Fruit fly (Drosophila melanogaster) whole organism, embryonic: Measurements from ENCODE around the gene Bicra.

Source experiments
- BEAF-32 ChIP-seq: fragments of 200-800 bp; sonication (Bioruptor generic); optimal IDR thresholded peaks from 3 replicates; lab custom pipeline; 2017; ENCODE audit warnings: missing biosample characterization, missing genetic modification characterization, mild to moderate bottlenecking, moderate library complexity, missing genetic modification reagents
- CG10274 ChIP-seq: fragments of 200-800 bp; sonication (Bioruptor generic); optimal IDR thresholded peaks from 3 replicates; lab custom pipeline; 2017; ENCODE audit warnings: missing biosample characterization, mild to moderate bottlenecking, missing genetic modification characterization
- CG10366 ChIP-seq: fragments of 200-800 bp; sonication (Bioruptor generic); IDR thresholded peaks from 2 replicates; pipeline ENCODE4 v1.3.6; 2022; ENCODE audit warnings: missing biosample characterization, missing genetic modification characterization
- CG10543 ChIP-seq: fragments of 200-800 bp; sonication (Bioruptor generic); optimal IDR thresholded peaks from 3 replicates; lab custom pipeline; 2017; ENCODE audit warnings: missing biosample characterization, mild to moderate bottlenecking, missing genetic modification characterization, moderate library complexity
- CG10979 ChIP-seq: fragments of 200-800 bp; sonication (Bioruptor generic); optimal IDR thresholded peaks from 2 replicates; lab custom pipeline; 2018; ENCODE audit warnings: missing biosample characterization, mild to moderate bottlenecking, missing genetic modification characterization, moderate library complexity
- CG13775 ChIP-seq: fragments of 200-800 bp; sonication (Bioruptor generic); optimal IDR thresholded peaks from 3 replicates; lab custom pipeline; 2017; ENCODE audit warnings: missing biosample characterization, mild to moderate bottlenecking, missing genetic modification characterization
- CG14050 ChIP-seq: fragments of 200-800 bp; sonication (Bioruptor generic); IDR thresholded peaks from 3 replicates; pipeline ENCODE4 v1.3.6; 2022; ENCODE audit warnings: missing biosample characterization, missing genetic modification characterization
- CG15269 ChIP-seq: fragments of 200-800 bp; sonication (Bioruptor generic); optimal IDR thresholded peaks from 2 replicates; lab custom pipeline; 2018; ENCODE audit warnings: missing biosample characterization, mild to moderate bottlenecking, missing genetic modification characterization, moderate library complexity
- CG16815 ChIP-seq: fragments of 200-800 bp; sonication (Bioruptor generic); optimal IDR thresholded peaks from 3 replicates; lab custom pipeline; 2017; ENCODE audit warnings: missing biosample characterization, mild to moderate bottlenecking, missing genetic modification characterization
- CG17328 ChIP-seq: fragments of 200-800 bp; sonication (Bioruptor generic); IDR thresholded peaks from 2 replicates; pipeline ENCODE4 v1.3.6; 2022; ENCODE audit warnings: missing biosample characterization, missing genetic modification characterization
- CG17361 ChIP-seq: fragments of 200-800 bp; sonication (Bioruptor generic); IDR thresholded peaks from 3 replicates; pipeline ENCODE4 v1.3.6; 2022; ENCODE audit warnings: missing biosample characterization, missing genetic modification characterization
- CG2712 ChIP-seq: fragments of 200-800 bp; optimal IDR thresholded peaks from 3 replicates; lab custom pipeline; 2019; ENCODE audit warnings: missing biosample characterization, mild to moderate bottlenecking, missing genetic modification characterization, moderate library complexity
- CG34224 ChIP-seq: fragments of 200-800 bp; sonication (Bioruptor generic); IDR thresholded peaks from 3 replicates; pipeline ENCODE4 v1.3.6; 2022; ENCODE audit warnings: missing biosample characterization, missing genetic modification characterization; ENCODE audit not compliant: partially characterized antibody
- CG6272 ChIP-seq: fragments of 200-800 bp; sonication (Bioruptor generic); IDR thresholded peaks from 2 replicates; pipeline ENCODE4 v1.3.6; 2022; ENCODE audit warnings: missing biosample characterization, missing genetic modification characterization
- CG7556 ChIP-seq: fragments of 200-800 bp; sonication (Bioruptor generic); optimal IDR thresholded peaks from 2 replicates; lab custom pipeline; 2017; ENCODE audit warnings: missing biosample characterization, mild to moderate bottlenecking, missing genetic modification characterization
- CG7786 ChIP-seq: fragments of 200-800 bp; sonication (Bioruptor generic); optimal IDR thresholded peaks from 2 replicates; lab custom pipeline; 2016; ENCODE audit warnings: missing biosample characterization, missing genetic modification characterization
- CG8359 ChIP-seq: fragments of 200-800 bp; sonication (Bioruptor generic); optimal IDR thresholded peaks from 2 replicates; lab custom pipeline; 2017; ENCODE audit warnings: missing biosample characterization, mild to moderate bottlenecking, missing genetic modification characterization, borderline replicate concordance
- CG8765 ChIP-seq: fragments of 200-800 bp; sonication (Bioruptor generic); IDR thresholded peaks from 2 replicates; pipeline ENCODE4 v1.3.6; 2022; ENCODE audit warnings: missing biosample characterization, missing genetic modification characterization
- CG9797 ChIP-seq: fragments of 200-800 bp; sonication (Bioruptor generic); optimal IDR thresholded peaks from 3 replicates; lab custom pipeline; 2018; ENCODE audit warnings: missing biosample characterization, mild to moderate bottlenecking, missing genetic modification characterization
- Chrac-16 ChIP-seq: fragments of 200-800 bp; sonication (Bioruptor generic); optimal IDR thresholded peaks from 3 replicates; lab custom pipeline; 2016; ENCODE audit warnings: missing biosample characterization, missing genetic modification characterization
- Eip74EF ChIP-seq, 2 experiments: fragments of 200-800 bp in 1 of 2; fragments of >200 bp in 1 of 2; sonication (Bioruptor generic) in 1 of 2; optimal IDR thresholded peaks; 2 replicates each; lab custom pipeline; 2017 to 2019; ENCODE audit warnings: missing biosample characterization in 2 of 2, missing genetic modification characterization in 2 of 2, mild to moderate bottlenecking in 1 of 2, moderate library complexity in 1 of 2
- Fer1 ChIP-seq: fragments of 200-800 bp; sonication (Bioruptor generic); optimal IDR thresholded peaks from 2 replicates; lab custom pipeline; 2017; ENCODE audit warnings: missing biosample characterization, mild to moderate bottlenecking, missing genetic modification characterization
- Hmx ChIP-seq: fragments of 200-800 bp; sonication (Bioruptor generic); optimal IDR thresholded peaks from 2 replicates; lab custom pipeline; 2016; ENCODE audit warnings: missing biosample characterization, missing genetic modification characterization
- Hr3 ChIP-seq: fragments of 200-800 bp; sonication (Bioruptor generic); optimal IDR thresholded peaks from 3 replicates; lab custom pipeline; 2016; ENCODE audit warnings: missing biosample characterization, missing genetic modification characterization
- Hr51 ChIP-seq, 2 experiments: fragments of 200-800 bp; sonication (Bioruptor generic); optimal IDR thresholded peaks; 2 replicates in 1 of 2; 3 replicates in 1 of 2; lab custom pipeline; 2016 to 2018; ENCODE audit warnings: missing biosample characterization in 2 of 2, missing genetic modification characterization in 2 of 2, mild to moderate bottlenecking in 1 of 2, moderate library complexity in 1 of 2
- Meics ChIP-seq: fragments of 200-800 bp; sonication (Bioruptor generic); optimal IDR thresholded peaks from 2 replicates; lab custom pipeline; 2017; ENCODE audit warnings: missing biosample characterization, mild to moderate bottlenecking, missing genetic modification characterization
- Nf-YC ChIP-seq: fragments of 200-800 bp; optimal IDR thresholded peaks from 3 replicates; lab custom pipeline; 2019; ENCODE audit warnings: missing biosample characterization, mild to moderate bottlenecking, missing genetic modification characterization, moderate library complexity
- Sox100B ChIP-seq: fragments of 200-800 bp; sonication (Bioruptor generic); optimal IDR thresholded peaks from 3 replicates; lab custom pipeline; 2018; ENCODE audit warnings: missing biosample characterization, mild to moderate bottlenecking, missing genetic modification characterization
- Usf ChIP-seq: fragments of 200-800 bp; sonication (Bioruptor generic); optimal IDR thresholded peaks from 2 replicates; lab custom pipeline; 2017; ENCODE audit warnings: missing genotype, missing biosample characterization, missing genetic modification characterization
- Xbp1 ChIP-seq: fragments of 200-800 bp; sonication (Bioruptor generic); optimal IDR thresholded peaks from 3 replicates; lab custom pipeline; 2016; ENCODE audit warnings: missing biosample characterization, mild to moderate bottlenecking, missing genetic modification characterization
- az2 ChIP-seq: fragments of 200-800 bp; sonication (Bioruptor generic); optimal IDR thresholded peaks from 3 replicates; lab custom pipeline; 2016; ENCODE audit warnings: missing biosample characterization, missing genetic modification characterization
- bcd ChIP-seq: fragments of 200-800 bp; sonication (Bioruptor generic); optimal IDR thresholded peaks from 2 replicates; lab custom pipeline; 2017; ENCODE audit warnings: missing biosample characterization, mild to moderate bottlenecking, missing genetic modification characterization
- bsh ChIP-seq, 2 experiments: fragments of 200-800 bp; sonication (Bioruptor generic); optimal IDR thresholded peaks; 2 replicates each; lab custom pipeline; 2017 to 2018; ENCODE audit warnings: mild to moderate bottlenecking in 2 of 2, missing biosample characterization in 2 of 2, missing genetic modification characterization in 2 of 2, moderate library complexity in 1 of 2
- cato ChIP-seq: fragments of 200-800 bp; sonication (Bioruptor generic); optimal IDR thresholded peaks from 2 replicates; lab custom pipeline; 2016; ENCODE audit warnings: missing biosample characterization, missing genetic modification characterization, borderline replicate concordance
- gro ChIP-seq: fragments of 200-800 bp; sonication (Bioruptor generic); optimal IDR thresholded peaks from 2 replicates; lab custom pipeline; 2016; ENCODE audit warnings: missing biosample characterization, missing genetic modification characterization
- ham ChIP-seq: fragments of 200-800 bp; sonication (Bioruptor generic); IDR thresholded peaks from 2 replicates; pipeline ENCODE4 v1.3.6; 2022; ENCODE audit warnings: missing biosample characterization, missing genetic modification characterization
- hbn ChIP-seq: fragments of 200-800 bp; sonication (Bioruptor generic); IDR thresholded peaks from 2 replicates; pipeline ENCODE4 v1.3.6; 2022; ENCODE audit warnings: missing biosample characterization, missing genetic modification characterization; ENCODE audit not compliant: partially characterized antibody
- hkb ChIP-seq, 2 experiments: fragments of 200-800 bp in 1 of 2; fragments of >200 bp in 1 of 2; sonication (Bioruptor generic) in 1 of 2; IDR thresholded peaks in 1 of 2; optimal IDR thresholded peaks in 1 of 2; 2 replicates each; pipeline versions ENCODE4 v1.3.6 to Lab custom; 2017 to 2022; ENCODE audit warnings: missing biosample characterization in 1 of 2, missing genetic modification characterization in 1 of 2
- lmd ChIP-seq: fragments of 200-800 bp; sonication (Bioruptor generic); IDR thresholded peaks from 2 replicates; pipeline ENCODE4 v1.3.6; 2022; ENCODE audit warnings: missing biosample characterization, missing genetic modification characterization
- nerfin-1 ChIP-seq: fragments of 200-800 bp; sonication (Bioruptor generic); optimal IDR thresholded peaks from 3 replicates; lab custom pipeline; 2019; ENCODE audit warnings: missing biosample characterization, mild to moderate bottlenecking, missing genetic modification characterization, moderate library complexity
- nmo ChIP-seq: fragments of 200-800 bp; sonication (Bioruptor generic); optimal IDR thresholded peaks from 2 replicates; lab custom pipeline; 2018; ENCODE audit warnings: missing biosample characterization, mild to moderate bottlenecking, missing genetic modification characterization, moderate library complexity
- nom ChIP-seq: fragments of 200-800 bp; sonication (Bioruptor generic); optimal IDR thresholded peaks from 2 replicates; lab custom pipeline; 2017; ENCODE audit warnings: missing biosample characterization, missing genetic modification characterization, mild to moderate bottlenecking, moderate library complexity, missing genetic modification reagents
- p53 ChIP-seq: fragments of 200-800 bp; sonication (Bioruptor generic); optimal IDR thresholded peaks from 2 replicates; lab custom pipeline; 2016; ENCODE audit warnings: missing biosample characterization, missing genetic modification characterization
- pum ChIP-seq: fragments of 200-800 bp; sonication (Bioruptor generic); optimal IDR thresholded peaks from 2 replicates; lab custom pipeline; 2016; ENCODE audit warnings: missing biosample characterization, missing genetic modification characterization
- tll ChIP-seq, 2 experiments: fragments of 200-800 bp in 1 of 2; fragments of >200 bp in 1 of 2; sonication (Bioruptor generic) in 1 of 2; optimal IDR thresholded peaks; 2 replicates each; lab custom pipeline; 2017 to 2019; ENCODE audit warnings: missing biosample characterization in 2 of 2, missing genetic modification characterization in 2 of 2, mild to moderate bottlenecking in 1 of 2, moderate library complexity in 1 of 2
- tna ChIP-seq: fragments of 200-800 bp; sonication (Bioruptor generic); IDR thresholded peaks from 2 replicates; pipeline ENCODE4 v1.3.6; 2022; ENCODE audit warnings: missing biosample characterization, missing genetic modification characterization; ENCODE audit not compliant: partially characterized antibody
- toy ChIP-seq: fragments of 200-800 bp; sonication (Bioruptor generic); IDR thresholded peaks from 2 replicates; pipeline ENCODE4 v1.3.6; 2022; ENCODE audit warnings: missing biosample characterization, missing genetic modification characterization

Bicra gene

dm6 chr3R:29033909-29034629 is 28.8 kb upstream of the Bicra start, which contains the start of the genes beta4GalNAcTB and Cpsf100 (continued):
- TF ChIP-seq nmo, result peak; percentile 86
- no peak for TF ChIP-seq hbn (GFP tag; lab: Robert Waterston, UW)
- TF ChIP-seq Eip74EF (GFP tag; optimal IDR thresholded peaks at IDR 0.05; lab: Kevin White, UChicago), result peak in 1 of 2 experiments; percentile 50
- peak; percentile 65 for TF ChIP-seq pum
- peak; percentile 43 for TF ChIP-seq CG17328 (GFP tag; lab: Robert Waterston, UW)
- peak in 1 of 2 experiments; percentile 48 for TF ChIP-seq bsh (GFP tag; optimal IDR thresholded peaks at IDR 0.05; lab: Kevin White, UChicago)
- TF ChIP-seq toy (GFP tag; lab: Robert Waterston, UW), result no peak
- TF ChIP-seq Usf (GFP tag; lab: Kevin White, UChicago), result peak; percentile 73
- TF ChIP-seq gro (GFP tag; lab: Kevin White, UChicago), result no peak
- TF ChIP-seq bcd (GFP tag; lab: Kevin White, UChicago), result peak; percentile 79
- peak; percentile 47 for TF ChIP-seq CG10274 (GFP tag; lab: Kevin White, UChicago)
- TF ChIP-seq nom (GFP tag; lab: Kevin White, UChicago), result no peak
- TF ChIP-seq CG8765 (GFP tag; lab: Robert Waterston, UW), result peak; percentile 30; the same call in 1 of the 2 replicates
- no peak for TF ChIP-seq CG34224 (GFP tag; lab: Robert Waterston, UW)
- TF ChIP-seq CG7786, result peak; percentile 20
- TF ChIP-seq Chrac-16, result peak; percentile 74
- peak; percentile 66 for TF ChIP-seq CG10543 (GFP tag; lab: Kevin White, UChicago)
- no peak for TF ChIP-seq p53 (GFP tag; lab: Kevin White, UChicago)
- TF ChIP-seq Sox100B, result peak; percentile 83
- peak; percentile 82 for TF ChIP-seq Xbp1
- TF ChIP-seq ham (GFP tag; lab: Robert Waterston, UW), result no peak
- TF ChIP-seq Hr3 (GFP tag; lab: Kevin White, UChicago), result peak; percentile 88
- TF ChIP-seq CG8359, result peak; percentile 8
- TF ChIP-seq nerfin-1 (tag; lab: Kevin White, UChicago), result peak; percentile 61
- peak; percentile 61 for TF ChIP-seq CG10366 (GFP tag; lab: Robert Waterston, UW)
- TF ChIP-seq CG17361, result peak; percentile 96
- TF ChIP-seq CG2712, result peak; percentile 80
- peak; percentile 57 for TF ChIP-seq CG10979 (tag; lab: Kevin White, UChicago)
- TF ChIP-seq CG9797 (GFP tag; lab: Kevin White, UChicago), result no peak
- TF ChIP-seq CG13775, result peak; percentile 89
- peak; percentile 7 for TF ChIP-seq BEAF-32 (GFP tag; lab: Kevin White, UChicago)
- TF ChIP-seq CG15269 (tag; lab: Kevin White, UChicago), result peak; percentile 70
- peak; percentile 46 for TF ChIP-seq Hmx
- TF ChIP-seq CG16815 (GFP tag; lab: Kevin White, UChicago), result peak; percentile 84
- peak; percentile 70 for TF ChIP-seq CG6272 (GFP tag; lab: Robert Waterston, UW)
- TF ChIP-seq Nf-YC (tag; lab: Kevin White, UChicago), result peak; percentile 65
- peak; percentile 79 for TF ChIP-seq az2
- peak; percentile 18; the same call in 1 of the 3 replicates for TF ChIP-seq CG14050
- peak; percentile 42 to 57 for TF ChIP-seq Hr51 (GFP tag; optimal IDR thresholded peaks at IDR 0.05; lab: Kevin White, UChicago)
- no peak for TF ChIP-seq tll (GFP tag; optimal IDR thresholded peaks at IDR 0.05; lab: Kevin White, UChicago)
- TF ChIP-seq hkb (optimal IDR thresholded peaks at IDR 0.05; lab: Kevin White, UChicago), result no peak
- peak; percentile 35; the same call in 1 of the 2 replicates for TF ChIP-seq hkb (GFP tag; IDR thresholded peaks at IDR 0.05; lab: Robert Waterston, UW)
- TF ChIP-seq lmd, result peak; percentile 68
- peak; percentile 79 for TF ChIP-seq Meics (GFP tag; lab: Kevin White, UChicago)
- TF ChIP-seq CG7556 (GFP tag; lab: Kevin White, UChicago), result peak; percentile 84
- peak; percentile 41 for TF ChIP-seq Fer1 (GFP tag; lab: Kevin White, UChicago)
- TF ChIP-seq tna, result no peak
- TF ChIP-seq cato (GFP tag; lab: Kevin White, UChicago), result peak; percentile 46
